Fruit fly (Drosophila melanogaster) ovary, adult (tissue): Measurements from ENCODE around the gene CheA86a.
A peak's percentile ranks its signal among the peaks of the same experiment; 100 is the strongest.

Experiments
- CG17801 ChIP-seq: fragments of 200-800 bp; optimal IDR thresholded peaks from 2 replicates; lab custom pipeline; 2019; ENCODE audit warnings: missing biosample characterization, mild to moderate bottlenecking, missing genetic modification characterization, moderate library complexity; ENCODE audit not compliant: partially characterized antibody

The CheA86a gene

DNA sequence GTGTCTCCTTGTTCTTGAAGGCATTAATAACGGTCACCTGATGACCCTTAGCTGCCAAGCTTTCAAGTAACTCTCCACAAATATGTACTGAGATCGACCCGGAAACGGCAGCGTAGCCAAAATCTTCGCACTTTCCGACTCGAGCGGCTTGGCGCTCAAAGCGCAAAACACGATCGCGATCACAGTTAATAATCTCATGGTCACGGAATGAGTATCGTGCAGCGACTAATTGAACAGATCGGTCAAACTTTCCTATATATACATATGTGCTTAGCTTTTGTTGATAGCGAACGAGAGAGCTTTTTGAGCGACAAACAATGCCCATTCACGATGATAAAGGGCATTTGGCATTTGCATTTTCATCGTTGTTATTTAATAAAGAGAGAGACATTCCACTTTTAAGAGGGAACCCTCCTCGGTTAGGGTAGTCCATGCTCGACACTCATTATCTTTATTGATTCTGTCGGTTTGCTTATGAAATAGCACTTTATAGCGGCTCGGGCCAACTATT is 16.9 kb downstream of the CheA86a start, which contains the start of gene Ugt35C1:
Ugt35C1 (minus strand) TSS at position 213 of the 511 bp plus-strand sequence.
- no peak for TF ChIP-seq CG17801 (GFP tag; lab: Kevin White, UChicago)

DNA sequence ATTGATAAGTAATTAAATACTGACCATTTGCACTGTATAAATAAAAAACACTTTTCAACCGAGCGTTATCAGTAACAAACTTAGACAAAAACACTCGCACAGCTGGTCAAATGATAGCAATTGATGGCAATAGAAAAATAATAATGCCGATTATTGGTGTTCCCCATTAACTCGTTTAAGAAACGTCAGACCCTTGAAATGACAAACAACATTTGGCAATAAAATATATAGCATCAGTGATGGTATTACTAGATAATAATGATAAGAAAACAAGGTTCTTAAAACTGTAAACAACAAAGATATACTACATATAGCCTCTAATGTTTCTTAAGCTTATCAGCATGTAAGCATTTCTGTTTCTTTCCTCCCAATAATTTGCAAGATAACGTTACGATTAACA is 18.7 kb downstream of the CheA86a start:
- TF ChIP-seq CG17801 (GFP tag; lab: Kevin White, UChicago), result peak; percentile 9

DNA sequence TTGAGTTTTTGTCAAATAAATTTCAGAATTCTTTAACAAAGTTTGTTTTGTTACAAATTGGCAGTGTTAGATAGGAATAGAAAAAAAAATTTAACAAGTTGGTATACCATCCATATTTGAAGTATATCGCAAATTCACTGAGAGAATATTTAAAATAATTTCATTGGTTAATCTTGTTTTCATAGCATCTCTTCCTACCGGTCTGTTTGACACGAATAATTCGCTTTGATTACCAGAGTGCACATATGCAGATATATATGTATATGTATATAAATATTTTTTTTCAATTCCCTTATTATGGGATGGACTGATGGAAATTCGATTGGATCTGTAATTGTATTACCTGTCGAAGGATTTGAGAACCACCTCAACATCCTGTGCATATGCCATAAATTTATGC is 29.4 kb downstream of the CheA86a start, which contains the start of gene SdhCL:
SdhCL (minus strand) TSS at position 101 of the 400 bp plus-strand sequence.
- no peak for TF ChIP-seq CG17801 (GFP tag; lab: Kevin White, UChicago)
